Fruit fly (Drosophila melanogaster): ENCODE measurements around the gene Pgm1.

DNA sequence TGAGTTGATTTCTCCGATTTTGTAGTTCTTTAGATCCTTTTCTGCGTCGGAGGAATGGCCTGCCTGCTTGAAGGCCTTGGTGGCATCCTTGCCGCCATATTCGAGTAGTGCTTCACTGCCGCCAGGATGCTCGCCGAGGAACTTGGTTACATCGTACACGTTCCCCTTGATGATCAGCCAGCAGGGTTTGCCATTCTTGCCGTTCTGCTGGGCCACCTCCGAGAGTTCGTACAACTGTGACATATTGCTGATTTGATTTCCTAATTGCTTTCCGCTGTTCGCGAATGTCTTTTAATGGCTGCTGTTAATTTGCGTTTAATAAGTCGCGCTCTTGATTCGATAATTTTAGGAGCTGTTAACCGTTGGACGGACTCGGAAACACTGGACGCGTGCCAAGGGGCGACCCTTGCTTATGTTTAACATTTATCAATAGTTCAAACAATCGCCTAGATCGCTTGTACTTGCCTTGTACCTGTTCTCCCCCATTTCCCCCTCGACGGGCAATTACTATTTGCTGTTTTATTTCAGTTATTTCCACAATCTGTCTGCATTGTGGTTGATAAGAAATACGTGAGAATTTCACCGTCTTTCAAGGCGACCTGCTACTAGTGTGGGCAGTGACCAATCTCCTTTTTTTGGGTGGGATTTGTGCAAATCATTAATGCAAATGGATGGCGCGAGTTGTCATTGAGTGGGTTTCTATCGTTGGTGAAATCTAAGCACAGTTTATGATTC lies 8.7 kb upstream of the Pgm1 start:
- TF ChIP-seq gl (tag; optimal IDR thresholded peaks at IDR 0.05) (no peak), CG4496 (GFP tag; IDR thresholded peaks at IDR 0.05) (no peak), Snoo (tag; optimal IDR thresholded peaks at IDR 0.05) (no peak), CG17806 (tag; optimal IDR thresholded peaks at IDR 0.05) (no peak), CG12605 (GFP tag; IDR thresholded peaks at IDR 0.05) (no peak)

Data from whole organism, pupa.